Worm (Caenorhabditis elegans): ENCODE measurements around the gene ZK418.10.

The ZK418.10 gene

DNA sequence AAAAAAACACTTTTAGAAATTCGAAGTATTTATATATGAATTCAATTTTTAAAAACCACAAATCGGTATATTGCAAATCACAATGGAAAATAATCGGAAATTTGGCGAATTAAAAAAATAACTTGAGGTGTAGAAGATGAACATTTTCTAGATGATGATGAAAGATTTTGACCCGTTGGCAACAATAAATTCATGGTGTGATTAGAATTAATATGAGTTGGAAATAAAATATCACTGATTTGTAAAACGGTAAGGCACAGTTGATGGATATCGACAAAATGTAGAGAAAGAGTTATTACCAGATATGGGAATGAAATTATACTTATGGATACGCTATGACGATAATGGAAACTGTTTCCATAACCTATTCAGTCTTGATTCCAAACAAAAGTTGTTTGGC, 21.8 kb upstream of the ZK418.10 start:
- no peak for TF ChIP-seq Y56A3A.18 (GFP tag; IDR thresholded peaks at IDR 0.05)
- TF ChIP-seq ceh-27 (GFP tag; optimal IDR thresholded peaks at IDR 0.05): no peak
- no peak for TF ChIP-seq tbx-9 (tag; optimal IDR thresholded peaks at IDR 0.05; ENCODE audit: borderline replicate concordance)

DNA sequence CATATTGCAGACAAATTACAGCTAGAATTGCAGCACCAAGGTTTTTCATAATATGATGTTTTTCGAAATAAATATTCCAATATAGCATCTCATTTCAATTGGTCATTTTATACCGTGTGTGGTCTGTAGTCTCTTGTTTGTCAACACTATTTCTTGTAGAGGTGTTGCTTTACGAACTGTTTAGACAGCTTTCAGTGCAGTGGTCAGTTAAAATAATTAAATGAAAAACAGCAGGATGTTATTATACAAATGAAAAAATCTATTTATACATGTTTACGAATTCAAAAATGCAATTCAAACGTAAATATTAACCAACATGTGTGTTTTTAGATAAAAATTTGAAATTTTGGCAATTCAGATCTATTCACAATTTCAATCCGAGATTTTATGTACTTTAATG, 21.3 kb upstream of the ZK418.10 start, which contains the start of gene B0280.7:
Gene B0280.7, minus strand, starts transcription at position 101 of the 400 bp plus-strand sequence.
- no peak for TF ChIP-seq ceh-40 (GFP tag; IDR thresholded peaks at IDR 0.05)
- 0 out of 2 replicates have a peak, but pooled peaks have one; percentile 18 for TF ChIP-seq lin-26 (GFP tag; IDR thresholded peaks at IDR 0.05)

DNA sequence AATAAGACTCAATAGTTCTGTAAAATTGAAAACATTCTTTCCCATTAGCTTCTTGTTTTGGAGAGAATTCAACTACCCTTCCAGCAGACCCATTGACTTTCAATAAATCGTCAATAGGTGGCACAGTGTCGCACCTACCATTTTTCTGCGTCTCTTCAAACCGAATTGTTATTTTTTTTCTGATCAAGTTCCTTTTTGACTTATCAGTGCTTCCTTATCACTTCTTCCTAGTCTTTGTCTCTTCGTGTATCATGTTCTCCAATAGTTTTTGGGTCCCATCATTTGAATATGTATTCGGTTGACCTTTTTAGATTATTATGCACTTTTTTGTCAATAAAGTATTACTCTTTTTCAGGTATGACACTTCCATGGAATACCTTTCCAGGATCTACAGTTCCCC, 17.5 kb upstream of the ZK418.10 start, which contains the start of gene odd-1:
Gene odd-1, plus strand, starts transcription at position 349 of the 400 bp plus-strand sequence.
- no peak for TF ChIP-seq gei-17 (GFP tag; optimal IDR thresholded peaks at IDR 0.05)
- TF ChIP-seq nhr-80 (tag; optimal IDR thresholded peaks at IDR 0.05): peak; percentile 39

DNA sequence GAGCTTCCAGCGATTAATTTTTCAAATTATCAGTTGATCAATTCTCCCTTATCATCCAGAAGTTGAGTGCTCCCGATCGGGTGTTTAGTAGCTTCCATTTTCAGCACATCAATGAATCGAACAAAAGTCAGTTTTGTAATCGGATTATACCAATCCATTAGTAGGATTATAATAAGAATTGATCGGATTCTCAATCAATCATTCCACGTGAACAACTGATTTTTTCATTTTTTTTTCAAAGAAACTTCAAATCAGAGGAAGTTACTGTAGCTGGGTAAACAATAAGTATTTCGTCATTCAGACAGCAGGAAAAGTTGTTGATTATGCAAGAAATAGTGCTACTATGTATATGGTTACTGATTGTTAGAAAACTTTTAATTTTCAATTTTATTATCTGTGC, 16.4 kb upstream of the ZK418.10 start:
- TF ChIP-seq cebp-1 (GFP tag; IDR thresholded peaks at IDR 0.05) (no peak), cebp-1 (tag; optimal IDR thresholded peaks at IDR 0.05) (peak; percentile 52), nhr-80 (tag; optimal IDR thresholded peaks at IDR 0.05) (peak; percentile 67), B0019.2 (GFP tag; conservative IDR thresholded peaks at IDR 0.05) (no peak)

DNA sequence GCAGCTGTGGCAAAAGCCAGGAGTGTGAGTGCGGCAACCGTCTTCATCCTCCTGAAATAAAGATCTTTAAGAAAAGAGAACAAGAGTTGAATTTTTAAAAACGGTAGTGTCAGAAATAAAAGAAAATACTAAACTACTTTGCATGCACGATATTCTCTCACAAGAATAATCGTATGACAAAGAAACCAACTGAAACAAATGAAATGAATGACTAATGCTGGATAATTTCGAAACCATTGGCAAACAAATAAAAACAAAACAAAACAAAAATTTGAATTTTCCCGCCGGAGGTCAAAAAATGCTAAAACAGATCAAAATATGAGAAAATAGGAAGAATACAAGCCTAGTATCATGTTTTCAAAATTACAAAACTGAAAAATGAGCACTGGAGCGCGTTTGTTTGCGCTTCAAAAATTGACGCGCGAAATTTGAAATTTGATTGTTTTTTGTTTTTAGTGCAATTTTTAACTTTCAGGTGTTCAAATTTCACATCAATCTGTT, 13.5 kb upstream of the ZK418.10 start, which contains the start of gene cpg-2:
Gene cpg-2, minus strand, starts transcription at position 51 of the 501 bp plus-strand sequence.
- TF ChIP-seq madf-3 (GFP tag; IDR thresholded peaks at IDR 0.05): peak; percentile 91
- TF ChIP-seq hmg-20 (GFP tag; IDR thresholded peaks at IDR 0.05): no peak
- TF ChIP-seq F33H1.4 (GFP tag; IDR thresholded peaks at IDR 0.05): peak; percentile 85
- TF ChIP-seq egl-44 (GFP tag; IDR thresholded peaks at IDR 0.05): no peak
- peak; percentile 21 for TF ChIP-seq ztf-18 (tag; optimal IDR thresholded peaks at IDR 0.05)
- peak; percentile 73; the same call in 1 of the 2 replicates for TF ChIP-seq attf-6 (GFP tag; IDR thresholded peaks at IDR 0.05)
- TF ChIP-seq hmg-1.2 (GFP tag; IDR thresholded peaks at IDR 0.05): peak; percentile 66
- no peak for TF ChIP-seq tbx-9 (tag; optimal IDR thresholded peaks at IDR 0.05; ENCODE audit: borderline replicate concordance)
- no peak for TF ChIP-seq bed-2 (GFP tag; IDR thresholded peaks at IDR 0.05)
- TF ChIP-seq pha-4 (tag; optimal IDR thresholded peaks at IDR 0.05): no peak
- no peak for TF ChIP-seq F22D6.2 (tag; optimal IDR thresholded peaks at IDR 0.05)
- peak; percentile 96 for TF ChIP-seq snpc-3.4 (tag; optimal IDR thresholded peaks at IDR 0.05)
- peak; percentile 99 for TF ChIP-seq efl-1 (GFP tag; optimal IDR thresholded peaks at IDR 0.05)
- no peak for TF ChIP-seq mel-28 (tag; optimal IDR thresholded peaks at IDR 0.05; ENCODE audit: borderline replicate concordance)
- TF ChIP-seq cebp-2 (GFP tag; IDR thresholded peaks at IDR 0.05): no peak
- TF ChIP-seq somi-1 (GFP tag; optimal IDR thresholded peaks at IDR 0.05): no peak
- TF ChIP-seq F57C9.4 (tag; optimal IDR thresholded peaks at IDR 0.05): no peak
- TF ChIP-seq Y95B8A.8 (GFP tag; IDR thresholded peaks at IDR 0.05): peak; percentile 84
- TF ChIP-seq ceh-100 (GFP tag; IDR thresholded peaks at IDR 0.05): no peak
- TF ChIP-seq hlh-26 (GFP tag; conservative IDR thresholded peaks at IDR 0.05): no peak
- no peak for TF ChIP-seq ets-4 (GFP tag; optimal IDR thresholded peaks at IDR 0.05)
- TF ChIP-seq F49E8.2 (tag; optimal IDR thresholded peaks at IDR 0.05; ENCODE audit: insufficient read depth): peak; percentile 95
- TF ChIP-seq ekl-4 (GFP tag; IDR thresholded peaks at IDR 0.05): peak; percentile 81
- TF ChIP-seq ceh-91 (GFP tag; IDR thresholded peaks at IDR 0.05): peak; percentile 98
- TF ChIP-seq mes-4 (tag; optimal IDR thresholded peaks at IDR 0.05): no peak
- TF ChIP-seq B0261.1 (tag; optimal IDR thresholded peaks at IDR 0.05): no peak
- no peak for TF ChIP-seq ZK185.1 (tag; optimal IDR thresholded peaks at IDR 0.05; ENCODE audit: poor library complexity, severe bottlenecking)
- peak; percentile 88 for TF ChIP-seq lsl-1 (GFP tag; optimal IDR thresholded peaks at IDR 0.05)
- TF ChIP-seq attf-3 (GFP tag; conservative IDR thresholded peaks at IDR 0.05): peak; percentile 24; the same call in 1 of the 2 replicates
- TF ChIP-seq F57A8.1 (GFP tag; optimal IDR thresholded peaks at IDR 0.05): no peak
- TF ChIP-seq nfya-2 (GFP tag; IDR thresholded peaks at IDR 0.05): no peak
- no peak for TF ChIP-seq ztf-6 (GFP tag; IDR thresholded peaks at IDR 0.05)
